Worm (Caenorhabditis elegans) whole organism, late embryonic: Measurements from ENCODE around the gene nsph-1.1.
A peak's percentile ranks its signal among the peaks of the same experiment; 100 is the strongest.

ENCODE experiments used
- C08G9.2 ChIP-seq: sonication (generic microtip); optimal IDR thresholded peaks from 2 replicates; lab custom pipeline; 2016; ENCODE audit warnings: mild to moderate bottlenecking, missing genetic modification characterization, moderate library complexity, missing compliant biosample characterization
- C38D4.7 ChIP-seq: fragments of 200-800 bp; sonication (Bioruptor generic); optimal IDR thresholded peaks from 2 replicates; lab custom pipeline; 2018; ENCODE audit warnings: mild to moderate bottlenecking, missing genetic modification characterization, moderate library complexity, missing compliant biosample characterization
- K09A11.1 ChIP-seq: sonication (generic microtip); optimal IDR thresholded peaks from 2 replicates; lab custom pipeline; 2017; ENCODE audit warnings: antibody characterized with exemption, mild to moderate bottlenecking, missing genetic modification characterization, missing compliant biosample characterization; ENCODE audit not compliant: insufficient read depth
- T23F11.4 ChIP-seq: fragments of 200-800 bp; sonication (Bioruptor generic); optimal IDR thresholded peaks from 2 replicates; lab custom pipeline; 2018; ENCODE audit warnings: mild to moderate bottlenecking, missing genetic modification characterization, missing compliant biosample characterization
- Y22D7AL.16 ChIP-seq: sonication (generic microtip); optimal IDR thresholded peaks from 2 replicates; lab custom pipeline; 2016; ENCODE audit warnings: missing genetic modification characterization, missing compliant biosample characterization
- ahr-1 ChIP-seq: sonication (generic microtip); optimal IDR thresholded peaks from 2 replicates; lab custom pipeline; 2016; ENCODE audit warnings: missing genetic modification characterization, missing compliant biosample characterization
- ama-1 ChIP-seq: fragments of 150-350 bp; optimal IDR thresholded peaks from 2 replicates; lab custom pipeline; 2014
- ceh-14 ChIP-seq: sonication (generic microtip); optimal IDR thresholded peaks from 2 replicates; lab custom pipeline; 2016; ENCODE audit warnings: missing genotype, missing genetic modification characterization, missing compliant biosample characterization
- ceh-2 ChIP-seq: sonication (generic microtip); optimal IDR thresholded peaks from 2 replicates; lab custom pipeline; 2016; ENCODE audit warnings: missing genotype, missing genetic modification characterization, missing compliant biosample characterization
- ceh-22 ChIP-seq: sonication (generic microtip); optimal IDR thresholded peaks from 2 replicates; lab custom pipeline; 2017; ENCODE audit warnings: missing biosample characterization, missing genetic modification characterization
- ceh-24 ChIP-seq: sonication (generic microtip); optimal IDR thresholded peaks from 2 replicates; lab custom pipeline; 2016; ENCODE audit warnings: mild to moderate bottlenecking, missing genetic modification characterization, missing compliant biosample characterization
- ceh-30 ChIP-seq: fragments of 150-350 bp; optimal IDR thresholded peaks from 2 replicates; lab custom pipeline; 2014; ENCODE audit warnings: missing biosample characterization, missing genetic modification characterization
- ceh-31 ChIP-seq: sonication (generic microtip); optimal IDR thresholded peaks from 2 replicates; lab custom pipeline; 2016; ENCODE audit warnings: missing genetic modification characterization, missing compliant biosample characterization
- ceh-34 ChIP-seq: sonication (generic microtip); optimal IDR thresholded peaks from 2 replicates; lab custom pipeline; 2016; ENCODE audit warnings: mild to moderate bottlenecking, missing genetic modification characterization, missing compliant biosample characterization
- ceh-45 ChIP-seq: fragments of 200-800 bp; sonication (Bioruptor generic); IDR thresholded peaks from 2 replicates; pipeline ENCODE4 v1.3.6; 2022; ENCODE audit warnings: missing genetic modification reagents, missing genetic modification characterization, missing compliant biosample characterization
- ceh-48 ChIP-seq: sonication (generic microtip); optimal IDR thresholded peaks from 2 replicates; lab custom pipeline; 2016; ENCODE audit warnings: missing genetic modification characterization, inconsistent platforms, missing compliant biosample characterization
- dve-1 ChIP-seq: sonication (generic microtip); optimal IDR thresholded peaks from 2 replicates; lab custom pipeline; 2017; ENCODE audit warnings: antibody characterized with exemption, mild to moderate bottlenecking, missing genetic modification characterization, missing compliant biosample characterization
- elt-2 ChIP-seq: sonication (generic microtip); optimal IDR thresholded peaks from 2 replicates; lab custom pipeline; 2016; ENCODE audit warnings: missing genetic modification reagents, missing genetic modification characterization, missing compliant biosample characterization
- elt-4 ChIP-seq: sonication (generic microtip); optimal IDR thresholded peaks from 2 replicates; lab custom pipeline; 2016; ENCODE audit warnings: missing genetic modification characterization, missing compliant biosample characterization
- fkh-10 ChIP-seq: fragments of 150-350 bp; optimal IDR thresholded peaks from 2 replicates; lab custom pipeline; 2014; ENCODE audit warnings: missing biosample characterization, missing genetic modification reagents, missing genetic modification characterization
- gmeb-2 ChIP-seq: sonication (generic microtip); optimal IDR thresholded peaks from 2 replicates; lab custom pipeline; 2016; ENCODE audit warnings: missing genetic modification characterization, inconsistent platforms, missing compliant biosample characterization
- hlh-15 ChIP-seq: sonication (generic microtip); optimal IDR thresholded peaks from 2 replicates; lab custom pipeline; 2016; ENCODE audit warnings: missing genetic modification characterization, missing compliant biosample characterization
- hlh-30 ChIP-seq: sonication (generic microtip); optimal IDR thresholded peaks from 2 replicates; lab custom pipeline; 2017; ENCODE audit warnings: antibody characterized with exemption, missing genetic modification characterization, missing compliant biosample characterization; ENCODE audit not compliant: insufficient read depth
- hlh-6 ChIP-seq: sonication (generic microtip); optimal IDR thresholded peaks from 2 replicates; lab custom pipeline; 2016; ENCODE audit warnings: missing genotype, missing genetic modification characterization, missing compliant biosample characterization
- lin-11 ChIP-seq: fragments of 200-800 bp; sonication (Bioruptor generic); optimal IDR thresholded peaks from 2 replicates; lab custom pipeline; 2018; ENCODE audit warnings: mild to moderate bottlenecking, missing genetic modification characterization, missing compliant biosample characterization
- nfya-1 ChIP-seq: sonication (generic microtip); optimal IDR thresholded peaks from 2 replicates; lab custom pipeline; 2017; ENCODE audit warnings: missing genetic modification characterization, mild to moderate bottlenecking, missing compliant biosample characterization, antibody characterized with exemption, moderate library complexity
- nhr-11 ChIP-seq: fragments of 150-350 bp; optimal IDR thresholded peaks from 2 replicates; lab custom pipeline; 2014; ENCODE audit warnings: missing biosample characterization, missing genetic modification characterization
- npax-4 ChIP-seq: sonication (generic microtip); optimal IDR thresholded peaks from 2 replicates; lab custom pipeline; 2016; ENCODE audit warnings: missing genetic modification characterization, missing compliant biosample characterization
- odd-2 ChIP-seq: sonication (generic microtip); optimal IDR thresholded peaks from 2 replicates; lab custom pipeline; 2017; ENCODE audit warnings: antibody characterized with exemption, mild to moderate bottlenecking, missing genetic modification characterization, missing compliant biosample characterization
- pat-9 ChIP-seq: fragments of 200-800 bp; sonication (Bioruptor generic); optimal IDR thresholded peaks from 2 replicates; lab custom pipeline; 2018; ENCODE audit warnings: mild to moderate bottlenecking, missing genetic modification characterization, moderate library complexity, missing compliant biosample characterization
- pha-2 ChIP-seq: sonication (generic microtip); optimal IDR thresholded peaks from 2 replicates; lab custom pipeline; 2017; ENCODE audit warnings: mild to moderate bottlenecking, missing genetic modification characterization, missing compliant biosample characterization
- ref-2 ChIP-seq: sonication (generic microtip); optimal IDR thresholded peaks from 2 replicates; lab custom pipeline; 2016; ENCODE audit warnings: missing genetic modification characterization, missing compliant biosample characterization
- tbx-2 ChIP-seq: sonication (generic microtip); optimal IDR thresholded peaks from 2 replicates; lab custom pipeline; 2016; ENCODE audit warnings: missing genetic modification characterization, missing compliant biosample characterization
- ttx-3 ChIP-seq: sonication (generic microtip); optimal IDR thresholded peaks from 2 replicates; lab custom pipeline; 2016; ENCODE audit warnings: missing genetic modification reagents, missing genetic modification characterization, missing compliant biosample characterization
- unc-3 ChIP-seq, 2 experiments: fragments of 200-800 bp in 1 of 2; sonication (Bioruptor generic) in 1 of 2; sonication (generic microtip) in 1 of 2; conservative IDR thresholded peaks in 1 of 2; optimal IDR thresholded peaks in 1 of 2; 2 replicates each; pipeline versions ENCODE4 v1.3.6 to Lab custom; 2016 to 2022; ENCODE audit warnings: missing compliant biosample characterization in 2 of 2, missing genetic modification characterization in 2 of 2, missing genetic modification reagents in 1 of 2

nsph-1.1 gene

DNA sequence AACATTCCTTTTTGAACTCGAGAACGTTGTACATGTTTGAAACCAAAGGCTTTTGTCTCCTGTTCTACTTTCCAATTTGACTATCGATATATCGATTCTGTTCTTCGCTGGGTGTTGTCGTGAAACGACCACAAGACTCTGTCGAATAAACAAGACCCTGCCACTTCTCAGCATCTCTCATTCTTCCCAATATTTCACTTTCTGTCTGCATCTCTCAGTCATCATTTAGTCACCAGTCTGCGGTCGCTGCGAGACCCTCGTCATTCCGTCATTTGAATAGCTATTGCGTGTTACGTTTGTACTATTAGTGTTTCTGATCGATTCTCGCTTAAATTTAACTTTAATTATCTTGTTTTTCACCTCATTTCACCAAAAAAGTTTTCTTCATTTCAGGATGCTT is 20.8 kb downstream of the nsph-1.1 start (continued):
- TF ChIP-seq ref-2 (tag; lab: Kevin White, UChicago) = peak; percentile 50
- peak; percentile 100 for TF ChIP-seq hlh-30 (tag; lab: Kevin White, UChicago)
- TF ChIP-seq pat-9 (tag; lab: Kevin White, UChicago) = no peak
- no peak for TF ChIP-seq ttx-3 (tag; lab: Kevin White, UChicago)
- TF ChIP-seq odd-2 (tag; lab: Kevin White, UChicago) = no peak
- no peak for TF ChIP-seq Y22D7AL.16 (tag; lab: Kevin White, UChicago)
- peak; percentile 66 for TF ChIP-seq ceh-34 (tag; lab: Kevin White, UChicago)
- TF ChIP-seq lin-11 (tag; lab: Kevin White, UChicago) = no peak
- no peak for TF ChIP-seq ceh-45 (GFP tag; lab: Robert Waterston, UW)
- no peak for TF ChIP-seq C38D4.7 (GFP tag; lab: Kevin White, UChicago)
- peak; percentile 50 for TF ChIP-seq tbx-2 (tag; lab: Kevin White, UChicago)
- no peak for TF ChIP-seq ceh-30 (tag; lab: Kevin White, UChicago)
- no peak for TF ChIP-seq npax-4 (tag; lab: Kevin White, UChicago)
- peak; percentile 91 for TF ChIP-seq ceh-48 (tag; lab: Kevin White, UChicago)
- TF ChIP-seq K09A11.1 (tag; lab: Kevin White, UChicago) = peak; percentile 50
- no peak for TF ChIP-seq ceh-22 (tag; lab: Kevin White, UChicago)
- no peak for TF ChIP-seq ceh-24 (tag; lab: Kevin White, UChicago)
- no peak for TF ChIP-seq hlh-15 (tag; lab: Kevin White, UChicago)
- TF ChIP-seq T23F11.4 (GFP tag; lab: Kevin White, UChicago) = no peak
- TF ChIP-seq ceh-2 (tag; lab: Kevin White, UChicago) = peak; percentile 66
- peak; percentile 91 for TF ChIP-seq ceh-31 (tag; lab: Kevin White, UChicago)
- TF ChIP-seq gmeb-2 = no peak

DNA sequence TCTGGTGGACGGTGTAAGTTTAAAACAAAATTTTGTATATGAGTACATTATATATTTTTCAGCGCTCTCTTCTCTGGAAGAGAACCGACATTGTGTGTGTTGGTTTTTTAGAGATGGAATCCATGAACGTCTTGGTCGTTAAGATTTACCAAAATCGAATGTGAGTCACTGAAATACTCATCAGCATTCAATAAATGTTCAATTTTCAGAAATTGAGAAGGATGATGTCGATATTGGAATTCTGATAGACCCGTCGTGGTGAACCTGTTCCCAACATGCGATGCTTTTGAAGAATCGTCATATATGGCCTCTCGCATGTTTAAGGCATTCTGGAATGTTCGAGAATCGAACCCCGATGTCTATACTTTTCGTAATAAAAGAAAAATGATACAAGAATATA is 22.2 kb downstream of the nsph-1.1 start:
- TF ChIP-seq elt-4 = no peak
- TF ChIP-seq ceh-30 (tag; lab: Kevin White, UChicago) = no peak
- no peak for TF ChIP-seq npax-4 (tag; lab: Kevin White, UChicago)
- TF ChIP-seq pha-2 (tag; lab: Kevin White, UChicago) = no peak
- TF ChIP-seq ceh-14 (tag; lab: Kevin White, UChicago) = no peak
- TF ChIP-seq ceh-45 (GFP tag; lab: Robert Waterston, UW) = no peak
- no peak for TF ChIP-seq odd-2 (tag; lab: Kevin White, UChicago)
- no peak for TF ChIP-seq ceh-48 (tag; lab: Kevin White, UChicago)
- TF ChIP-seq T23F11.4 (GFP tag; lab: Kevin White, UChicago) = no peak
- TF ChIP-seq hlh-6 (tag; lab: Kevin White, UChicago) = no peak
- TF ChIP-seq ceh-31 (tag; lab: Kevin White, UChicago) = no peak
- no peak for TF ChIP-seq unc-3 (GFP tag; conservative IDR thresholded peaks at IDR 0.05; lab: Robert Waterston, UW)
- TF ChIP-seq unc-3 (tag; optimal IDR thresholded peaks at IDR 0.05; lab: Kevin White, UChicago) = no peak
- no peak for TF ChIP-seq ahr-1 (tag; lab: Kevin White, UChicago)
- no peak for TF ChIP-seq C08G9.2 (tag; lab: Kevin White, UChicago)
- TF ChIP-seq K09A11.1 (tag; lab: Kevin White, UChicago) = no peak
- TF ChIP-seq fkh-10 (GFP tag; lab: Kevin White, UChicago) = no peak
- TF ChIP-seq nfya-1 (tag; lab: Kevin White, UChicago) = no peak
- no peak for TF ChIP-seq nhr-11 (tag; lab: Kevin White, UChicago)
- no peak for TF ChIP-seq elt-2
- no peak for TF ChIP-seq dve-1

DNA sequence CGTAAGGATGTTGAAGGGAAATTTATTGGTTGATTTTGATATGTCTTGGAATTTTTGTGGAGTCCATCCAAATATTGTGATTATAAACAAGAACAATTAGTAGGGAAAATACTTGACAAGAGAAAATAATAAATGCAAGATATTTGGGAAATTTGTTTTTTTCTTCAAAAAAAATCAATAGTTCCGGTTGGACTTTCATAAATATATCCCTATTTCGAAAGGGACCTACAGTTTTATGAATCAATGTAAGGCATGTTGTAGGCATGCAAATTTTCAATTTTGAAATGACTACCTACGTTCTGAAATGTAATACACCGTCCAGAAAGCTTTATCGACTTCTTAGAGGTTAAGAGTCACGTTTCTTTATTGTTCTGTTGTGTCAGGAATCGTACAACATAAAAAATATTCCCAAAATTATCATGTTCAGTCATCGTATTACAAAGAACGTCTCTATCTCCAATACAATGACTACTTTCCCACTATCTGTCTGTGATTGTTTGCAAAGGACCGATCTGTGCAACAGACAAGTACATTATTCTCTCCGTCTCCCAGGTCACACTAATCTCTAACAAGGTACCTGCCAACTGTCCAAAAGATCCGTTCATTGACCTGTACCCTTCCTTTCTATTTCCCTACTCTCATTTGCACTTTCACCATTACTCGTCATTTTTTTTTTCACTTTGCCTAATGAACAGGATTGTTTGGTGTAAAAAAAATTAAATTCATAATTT is 23.4 kb downstream of the nsph-1.1 start, which contains the start of gene F07H5.13:
TSS of gene F07H5.13 (plus strand) at position 730 of the 731 bp plus-strand sequence.
- TF ChIP-seq ama-1 (lab: Kevin White, UChicago) (peak; percentile 75), elt-2 (peak; percentile 31), ceh-45 (GFP tag; lab: Robert Waterston, UW) (0 out of 2 replicates have a peak, but pooled peaks have one; percentile 12), ceh-30 (tag; lab: Kevin White, UChicago) (no peak)
